Fruit fly (Drosophila melanogaster) whole organism, embryonic: ENCODE results near the gene SPR.

Source experiments
- Asciz ChIP-seq: fragments of 200-800 bp; sonication (Bioruptor generic); optimal IDR thresholded peaks from 2 replicates; lab custom pipeline; 2017; ENCODE audit warnings: missing biosample characterization, mild to moderate bottlenecking, missing genetic modification characterization, missing genetic modification reagents
- Bgb ChIP-seq: fragments of 200-800 bp; sonication (Bioruptor generic); IDR thresholded peaks from 2 replicates; pipeline ENCODE4 v1.3.6; 2022; ENCODE audit warnings: missing biosample characterization, missing genetic modification characterization; ENCODE audit not compliant: partially characterized antibody
- CG10209 ChIP-seq: fragments of 200-800 bp; sonication (Bioruptor generic); optimal IDR thresholded peaks from 3 replicates; lab custom pipeline; 2017; ENCODE audit warnings: missing biosample characterization, mild to moderate bottlenecking, missing genetic modification characterization, missing genetic modification reagents
- CG10565 ChIP-seq: fragments of 200-800 bp; sonication (Bioruptor generic); optimal IDR thresholded peaks from 3 replicates; lab custom pipeline; 2016; ENCODE audit warnings: missing biosample characterization, mild to moderate bottlenecking, missing genetic modification characterization
- CG11560 ChIP-seq: fragments of 200-800 bp; sonication (Bioruptor generic); IDR thresholded peaks from 3 replicates; pipeline ENCODE4 v1.3.6; 2022; ENCODE audit warnings: missing biosample characterization, missing genetic modification characterization
- CG13624 ChIP-seq: fragments of 200-800 bp; sonication (Bioruptor generic); optimal IDR thresholded peaks from 2 replicates; lab custom pipeline; 2016; ENCODE audit warnings: missing biosample characterization, missing genetic modification characterization
- CG1529 ChIP-seq: fragments of 200-800 bp; sonication (Bioruptor generic); optimal IDR thresholded peaks from 3 replicates; lab custom pipeline; 2018; ENCODE audit warnings: missing biosample characterization, missing genetic modification characterization
- CG16863 ChIP-seq: fragments of 200-800 bp; sonication (Bioruptor generic); optimal IDR thresholded peaks from 3 replicates; lab custom pipeline; 2016; ENCODE audit warnings: missing biosample characterization, missing genetic modification characterization
- CG1792 ChIP-seq: fragments of 200-800 bp; sonication (Bioruptor generic); optimal IDR thresholded peaks from 2 replicates; lab custom pipeline; 2016; ENCODE audit warnings: missing biosample characterization, missing genetic modification characterization
- CG2129 ChIP-seq: fragments of 200-800 bp; sonication (Bioruptor generic); IDR thresholded peaks from 2 replicates; pipeline ENCODE4 v1.3.6; 2022; ENCODE audit warnings: missing biosample characterization, missing genetic modification characterization; ENCODE audit not compliant: partially characterized antibody
- CG4424 ChIP-seq: fragments of 200-800 bp; sonication (Bioruptor generic); optimal IDR thresholded peaks from 3 replicates; lab custom pipeline; 2016; ENCODE audit warnings: missing biosample characterization, missing genetic modification characterization
- CG6791 ChIP-seq: fragments of 200-800 bp; sonication (Bioruptor generic); IDR thresholded peaks from 3 replicates; pipeline ENCODE4 v1.3.6; 2022; ENCODE audit warnings: missing biosample characterization, missing genetic modification characterization; ENCODE audit not compliant: partially characterized antibody
- CG6813 ChIP-seq: fragments of 200-800 bp; sonication (Bioruptor generic); optimal IDR thresholded peaks from 2 replicates; lab custom pipeline; 2017; ENCODE audit warnings: missing biosample characterization, missing genetic modification characterization, mild to moderate bottlenecking, moderate library complexity, missing genetic modification reagents
- CG8924 ChIP-seq: fragments of 200-800 bp; optimal IDR thresholded peaks from 3 replicates; lab custom pipeline; 2019; ENCODE audit warnings: missing biosample characterization, mild to moderate bottlenecking, missing genetic modification characterization, moderate library complexity
- CG9437 ChIP-seq: fragments of 200-800 bp; sonication (Bioruptor generic); optimal IDR thresholded peaks from 2 replicates; lab custom pipeline; 2018; ENCODE audit warnings: missing biosample characterization, mild to moderate bottlenecking, missing genetic modification characterization
- CG9727 ChIP-seq: fragments of 200-800 bp; sonication (Bioruptor generic); optimal IDR thresholded peaks from 3 replicates; lab custom pipeline; 2017; ENCODE audit warnings: missing biosample characterization, mild to moderate bottlenecking, missing genetic modification characterization
- Camta ChIP-seq: fragments of 200-800 bp; sonication (Bioruptor generic); optimal IDR thresholded peaks from 2 replicates; lab custom pipeline; 2016; ENCODE audit warnings: missing biosample characterization, missing genetic modification characterization
- CoRest ChIP-seq: fragments of 200-800 bp; sonication (Bioruptor generic); optimal IDR thresholded peaks from 3 replicates; lab custom pipeline; 2018; ENCODE audit warnings: missing biosample characterization, mild to moderate bottlenecking, missing genetic modification characterization, moderate library complexity
- Dek ChIP-seq: fragments of 200-800 bp; sonication (Bioruptor generic); optimal IDR thresholded peaks from 3 replicates; lab custom pipeline; 2019; ENCODE audit warnings: missing biosample characterization, mild to moderate bottlenecking, missing genetic modification characterization, moderate library complexity
- Dfd ChIP-seq, 2 experiments: fragments of >200 bp; optimal IDR thresholded peaks; 2 replicates each; lab custom pipeline; 2017; ENCODE audit warnings: missing biosample characterization in 2 of 2, missing genetic modification characterization in 2 of 2
- E2f2 ChIP-seq: fragments of 200-800 bp; sonication (Bioruptor generic); IDR thresholded peaks from 2 replicates; pipeline ENCODE4 v1.3.6; 2022; ENCODE audit warnings: missing biosample characterization, missing genetic modification characterization
- Gsc ChIP-seq: fragments of 200-800 bp; sonication (Bioruptor generic); IDR thresholded peaks from 2 replicates; pipeline ENCODE4 v1.3.6; 2022; ENCODE audit warnings: missing biosample characterization, missing genetic modification characterization
- HHEX ChIP-seq: fragments of 200-800 bp; sonication (Bioruptor generic); optimal IDR thresholded peaks from 3 replicates; lab custom pipeline; 2017; ENCODE audit warnings: missing biosample characterization, mild to moderate bottlenecking, missing genetic modification characterization, missing genetic modification reagents
- HLH4C ChIP-seq: fragments of 200-800 bp; sonication (Bioruptor generic); IDR thresholded peaks from 3 replicates; pipeline ENCODE4 v1.3.6; 2022; ENCODE audit warnings: missing biosample characterization, missing genetic modification characterization; ENCODE audit not compliant: partially characterized antibody
- MBD-R2 ChIP-seq: fragments of 200-800 bp; sonication (Bioruptor generic); IDR thresholded peaks from 2 replicates; pipeline ENCODE4 v1.3.6; 2022; ENCODE audit warnings: missing biosample characterization, missing genetic modification characterization
- Tbp ChIP-seq: fragments of >200 bp; optimal IDR thresholded peaks from 2 replicates; lab custom pipeline; 2018; ENCODE audit warnings: missing biosample characterization, missing genetic modification characterization
- az2 ChIP-seq: fragments of 200-800 bp; sonication (Bioruptor generic); optimal IDR thresholded peaks from 3 replicates; lab custom pipeline; 2016; ENCODE audit warnings: missing biosample characterization, missing genetic modification characterization
- cato ChIP-seq: fragments of 200-800 bp; sonication (Bioruptor generic); optimal IDR thresholded peaks from 2 replicates; lab custom pipeline; 2016; ENCODE audit warnings: missing biosample characterization, missing genetic modification characterization, borderline replicate concordance
- cg ChIP-seq: fragments of 200-800 bp; sonication (Bioruptor generic); optimal IDR thresholded peaks from 3 replicates; lab custom pipeline; 2019; ENCODE audit warnings: missing biosample characterization, mild to moderate bottlenecking, missing genetic modification characterization, moderate library complexity
- croc ChIP-seq: fragments of 200-800 bp; sonication (Bioruptor generic); conservative IDR thresholded peaks from 3 replicates; pipeline ENCODE4 v1.3.6; 2022; ENCODE audit warnings: missing biosample characterization, missing genetic modification characterization
- da ChIP-seq: fragments of 200-800 bp; sonication (Bioruptor generic); optimal IDR thresholded peaks from 2 replicates; lab custom pipeline; 2016; ENCODE audit warnings: missing biosample characterization, missing genetic modification characterization
- fd102C ChIP-seq: fragments of 200-800 bp; sonication (Bioruptor generic); optimal IDR thresholded peaks from 2 replicates; lab custom pipeline; 2018; ENCODE audit warnings: missing biosample characterization, mild to moderate bottlenecking, missing genetic modification characterization, moderate library complexity
- hbn ChIP-seq: fragments of 200-800 bp; sonication (Bioruptor generic); IDR thresholded peaks from 2 replicates; pipeline ENCODE4 v1.3.6; 2022; ENCODE audit warnings: missing biosample characterization, missing genetic modification characterization; ENCODE audit not compliant: partially characterized antibody
- hth ChIP-seq: fragments of >200 bp; optimal IDR thresholded peaks from 2 replicates; lab custom pipeline; 2017; ENCODE audit warnings: inconsistent platforms
- jing ChIP-seq: fragments of 200-800 bp; sonication (Bioruptor generic); optimal IDR thresholded peaks from 2 replicates; lab custom pipeline; 2018; ENCODE audit warnings: missing biosample characterization, mild to moderate bottlenecking, missing genetic modification characterization
- kni ChIP-seq: fragments of 200-800 bp; sonication (Bioruptor generic); optimal IDR thresholded peaks from 3 replicates; lab custom pipeline; 2017; ENCODE audit warnings: mild to moderate bottlenecking, missing biosample characterization, missing genetic modification reagents, missing genetic modification characterization
- mirr ChIP-seq: fragments of 200-800 bp; sonication (Bioruptor generic); optimal IDR thresholded peaks from 3 replicates; lab custom pipeline; 2018; ENCODE audit warnings: missing biosample characterization, mild to moderate bottlenecking, missing genetic modification characterization
- nom ChIP-seq: fragments of 200-800 bp; sonication (Bioruptor generic); optimal IDR thresholded peaks from 2 replicates; lab custom pipeline; 2017; ENCODE audit warnings: missing biosample characterization, missing genetic modification characterization, mild to moderate bottlenecking, moderate library complexity, missing genetic modification reagents
- oc ChIP-seq: fragments of 200-800 bp; sonication (Bioruptor generic); optimal IDR thresholded peaks from 2 replicates; lab custom pipeline; 2018; ENCODE audit warnings: missing biosample characterization, mild to moderate bottlenecking, missing genetic modification characterization, moderate library complexity
- ro ChIP-seq: fragments of 200-800 bp; sonication (Bioruptor generic); IDR thresholded peaks from 2 replicates; pipeline ENCODE4 v1.3.6; 2022; ENCODE audit warnings: missing biosample characterization, missing genetic modification characterization
- row ChIP-seq: fragments of 200-800 bp; sonication (Bioruptor generic); IDR thresholded peaks from 3 replicates; pipeline ENCODE4 v1.3.6; 2022; ENCODE audit warnings: missing biosample characterization, missing genetic modification characterization
- shn ChIP-seq: fragments of 200-800 bp; sonication (Bioruptor generic); optimal IDR thresholded peaks from 3 replicates; lab custom pipeline; 2016; ENCODE audit warnings: missing biosample characterization, missing genetic modification characterization
- sisA ChIP-seq: fragments of 200-800 bp; sonication (Bioruptor generic); IDR thresholded peaks from 2 replicates; pipeline ENCODE4 v1.3.6; 2022; ENCODE audit warnings: missing biosample characterization, missing genetic modification characterization
- sna ChIP-seq: fragments of 200-800 bp; sonication (Bioruptor generic); IDR thresholded peaks from 2 replicates; pipeline ENCODE4 v1.3.6; 2022; ENCODE audit warnings: missing biosample characterization, missing genetic modification characterization; ENCODE audit not compliant: partially characterized antibody
- stc ChIP-seq: fragments of 200-800 bp; sonication (Bioruptor generic); IDR thresholded peaks from 2 replicates; pipeline ENCODE4 v1.3.6; 2022; ENCODE audit warnings: missing biosample characterization, missing genetic modification characterization
- tna ChIP-seq: fragments of 200-800 bp; sonication (Bioruptor generic); IDR thresholded peaks from 2 replicates; pipeline ENCODE4 v1.3.6; 2022; ENCODE audit warnings: missing biosample characterization, missing genetic modification characterization; ENCODE audit not compliant: partially characterized antibody
- tx ChIP-seq: fragments of 200-800 bp; sonication (Bioruptor generic); optimal IDR thresholded peaks from 2 replicates; lab custom pipeline; 2016; ENCODE audit warnings: missing biosample characterization, missing genetic modification characterization
- usp ChIP-seq: fragments of >200 bp; optimal IDR thresholded peaks from 2 replicates; lab custom pipeline; 2017; ENCODE audit warnings: missing biosample characterization, missing genetic modification characterization
- wor ChIP-seq: fragments of 200-800 bp; sonication (Bioruptor generic); IDR thresholded peaks from 2 replicates; pipeline ENCODE4 v1.3.6; 2022; ENCODE audit warnings: missing biosample characterization, missing genetic modification characterization

Gene SPR

dm6 chrX:5516783-5517571, 70.5 kb downstream of the SPR start (continued):
- TF ChIP-seq CG4424 (GFP tag; lab: Kevin White, UChicago) (peak; percentile 54), sisA (no peak), cato (GFP tag; lab: Kevin White, UChicago) (no peak), row (GFP tag; lab: Robert Waterston, UW) (peak; percentile 77; the same call in 2 of the 3 replicates), az2 (GFP tag; lab: Kevin White, UChicago) (no peak), ro (no peak), croc (GFP tag; lab: Robert Waterston, UW) (no peak), Tbp (no peak), CG6813 (GFP tag; lab: Kevin White, UChicago) (peak; percentile 45), nom (GFP tag; lab: Kevin White, UChicago) (peak; percentile 31), Dek (tag; lab: Kevin White, UChicago) (no peak), shn (no peak), CG9727 (peak; percentile 27), CG9437 (GFP tag; lab: Kevin White, UChicago) (peak; percentile 65), tx (GFP tag; lab: Kevin White, UChicago) (no peak), Bgb (GFP tag; lab: Robert Waterston, UW) (peak; percentile 38), E2f2 (GFP tag; lab: Robert Waterston, UW) (no peak; the same call in 1 of the 2 replicates), usp (GFP tag; lab: Kevin White, UChicago) (no peak), jing (GFP tag; lab: Kevin White, UChicago) (no peak), stc (GFP tag; lab: Robert Waterston, UW) (peak; percentile 37), CG1792 (GFP tag; lab: Kevin White, UChicago) (no peak), hth (no peak), CG16863 (GFP tag; lab: Kevin White, UChicago) (no peak), Camta (GFP tag; lab: Kevin White, UChicago) (no peak), hbn (GFP tag; lab: Robert Waterston, UW) (0 out of 2 replicates have a peak, but pooled peaks have one; percentile 16), mirr (GFP tag; lab: Kevin White, UChicago) (peak; percentile 4), fd102C (GFP tag; lab: Kevin White, UChicago) (no peak), da (no peak), wor (GFP tag; lab: Robert Waterston, UW) (no peak), CG6791 (no peak), cg (peak; percentile 75), Asciz (GFP tag; lab: Kevin White, UChicago) (peak; percentile 47), oc (no peak), tna (GFP tag; lab: Robert Waterston, UW) (no peak), Gsc (no peak), HHEX (peak; percentile 38), HLH4C (GFP tag; lab: Robert Waterston, UW) (peak; percentile 23; the same call in 1 of the 3 replicates), CoRest (tag; lab: Kevin White, UChicago) (peak; percentile 48), CG11560 (tag; lab: Robert Waterston, UW) (no peak), CG1529 (GFP tag; lab: Kevin White, UChicago) (peak; percentile 27), kni (GFP tag; lab: Kevin White, UChicago) (peak; percentile 44), CG10209 (peak; percentile 24), Dfd (GFP tag; optimal IDR thresholded peaks at IDR 0.05; lab: Kevin White, UChicago) (no peak), CG10565 (GFP tag; lab: Kevin White, UChicago) (no peak), CG2129 (GFP tag; lab: Robert Waterston, UW) (no peak), sna (GFP tag; lab: Robert Waterston, UW) (no peak), CG13624 (GFP tag; lab: Kevin White, UChicago) (no peak), CG8924 (peak; percentile 36), MBD-R2 (GFP tag; lab: Robert Waterston, UW) (no peak)
